Fruit fly (Drosophila melanogaster) whole organism: ENCODE data around the gene CG44954.

Source experiments
- CG8478 ChIP-seq: fragments of >200 bp; optimal IDR thresholded peaks from 2 replicates; lab custom pipeline; 2018; ENCODE audit warnings: inconsistent platforms
- Dll ChIP-seq: fragments of >200 bp; optimal IDR thresholded peaks from 2 replicates; lab custom pipeline; 2017
- EcR ChIP-seq, 2 experiments: fragments of >200 bp; optimal IDR thresholded peaks; 2 replicates each; lab custom pipeline; 2017; ENCODE audit warnings: missing biosample characterization in 2 of 2, missing genetic modification characterization in 2 of 2, missing genetic modification reagents in 2 of 2
- pan ChIP-seq: fragments of >200 bp; optimal IDR thresholded peaks from 2 replicates; lab custom pipeline; 2017
- psq ChIP-seq: fragments of >200 bp; optimal IDR thresholded peaks from 2 replicates; lab custom pipeline; 2017
- usp ChIP-seq: fragments of >200 bp; optimal IDR thresholded peaks from 2 replicates; lab custom pipeline; 2017; ENCODE audit warnings: missing biosample characterization, missing genetic modification characterization, mixed read lengths

CG44954 gene

dm6 chr3R:30621806-30622205 is at the start of gene CG44954:
TSS of gene CG44954 (minus strand) at chr3R:30621906.
- TF ChIP-seq psq (no peak), usp (no peak), CG8478 (no peak), EcR (GFP tag; optimal IDR thresholded peaks at IDR 0.05; lab: Kevin White, UChicago) (no peak), pan (lab: Kevin White, UChicago) (no peak), Dll (lab: Kevin White, UChicago) (no peak)

dm6 chr3R:30649661-30650060 is 28.0 kb upstream of the CG44954 start, which contains the start of gene CG34433:
TSS of gene CG34433 (plus strand) at chr3R:30649961.
- no peak for TF ChIP-seq EcR (GFP tag; optimal IDR thresholded peaks at IDR 0.05; lab: Kevin White, UChicago)
- TF ChIP-seq usp, result no peak
- no peak for TF ChIP-seq psq
- no peak for TF ChIP-seq pan (lab: Kevin White, UChicago)
- TF ChIP-seq Dll (lab: Kevin White, UChicago), result no peak
- no peak for TF ChIP-seq CG8478

- TF ChIP-seq pan (lab: Kevin White, UChicago), result no peak
- TF ChIP-seq psq, result no peak
Measured at dm6 chr3R:30648851-30649250, 27.1 kb upstream of the CG44954 start, which contains the start of gene CG34432. TSS of gene CG34432 (plus strand) at chr3R:30649151.

- TF ChIP-seq pan (lab: Kevin White, UChicago) (no peak), CG8478 (no peak), Dll (lab: Kevin White, UChicago) (no peak), EcR (GFP tag; optimal IDR thresholded peaks at IDR 0.05; lab: Kevin White, UChicago) (no peak), usp (no peak), psq (no peak)
Measured at dm6 chr3R:30648451-30648850, 26.7 kb upstream of the CG44954 start, which contains the start of gene PH4alphaPV. TSS of gene PH4alphaPV (minus strand) at chr3R:30648551.

dm6 chr3R:30645780-30646179 is 24.1 kb upstream of the CG44954 start, which contains the start of gene CG31013:
TSS of gene CG31013 (minus strand) at chr3R:30645880.
- TF ChIP-seq usp, result no peak
- TF ChIP-seq pan (lab: Kevin White, UChicago), result no peak
- no peak for TF ChIP-seq Dll (lab: Kevin White, UChicago)
- TF ChIP-seq EcR (GFP tag; optimal IDR thresholded peaks at IDR 0.05; lab: Kevin White, UChicago), result no peak
- TF ChIP-seq psq, result no peak
- no peak for TF ChIP-seq CG8478

- TF ChIP-seq EcR (GFP tag; optimal IDR thresholded peaks at IDR 0.05; lab: Kevin White, UChicago) (no peak), Dll (lab: Kevin White, UChicago) (no peak), psq (no peak), usp (no peak), CG8478 (no peak), pan (lab: Kevin White, UChicago) (no peak)
Measured at dm6 chr3R:30643240-30643639, 21.5 kb upstream of the CG44954 start.

dm6 chr3R:30628928-30629327 is 7.2 kb upstream of the CG44954 start, which contains the start of gene CG2267:
TSS of gene CG2267 (minus strand) at chr3R:30629028.
- TF ChIP-seq pan (lab: Kevin White, UChicago) (no peak), psq (no peak), EcR (GFP tag; optimal IDR thresholded peaks at IDR 0.05; lab: Kevin White, UChicago) (no peak), CG8478 (no peak), usp (no peak), Dll (lab: Kevin White, UChicago) (no peak)

- no peak for TF ChIP-seq usp
- TF ChIP-seq Dll (lab: Kevin White, UChicago), result no peak
- no peak for TF ChIP-seq EcR (GFP tag; optimal IDR thresholded peaks at IDR 0.05; lab: Kevin White, UChicago)
- TF ChIP-seq psq, result no peak
- no peak for TF ChIP-seq CG8478
- no peak for TF ChIP-seq pan (lab: Kevin White, UChicago)
Measured at dm6 chr3R:30617457-30617856, 4.2 kb downstream of the CG44954 start.

dm6 chr3R:30616098-30616857 is 5.4 kb downstream of the CG44954 start:
- no peak for TF ChIP-seq usp
- TF ChIP-seq CG8478, result no peak
- no peak for TF ChIP-seq pan (lab: Kevin White, UChicago)
- no peak for TF ChIP-seq psq

dm6 chr3R:30605889-30606288 is 15.8 kb downstream of the CG44954 start, which contains the start of gene CG31016:
TSS of gene CG31016 (plus strand) at chr3R:30606189.
- TF ChIP-seq Dll (lab: Kevin White, UChicago), result no peak
- no peak for TF ChIP-seq usp
- no peak for TF ChIP-seq psq
- no peak for TF ChIP-seq EcR (GFP tag; optimal IDR thresholded peaks at IDR 0.05; lab: Kevin White, UChicago)
- TF ChIP-seq pan (lab: Kevin White, UChicago), result no peak
- TF ChIP-seq CG8478, result no peak

- no peak for TF ChIP-seq pan (lab: Kevin White, UChicago)
- TF ChIP-seq EcR (GFP tag; optimal IDR thresholded peaks at IDR 0.05; lab: Kevin White, UChicago), result no peak
- TF ChIP-seq psq, result no peak
- no peak for TF ChIP-seq CG8478
- no peak for TF ChIP-seq usp
- no peak for TF ChIP-seq Dll (lab: Kevin White, UChicago)
Measured at dm6 chr3R:30603881-30604280, 17.8 kb downstream of the CG44954 start, which contains the start of gene PH4alphaNE3. TSS of gene PH4alphaNE3 (plus strand) at chr3R:30604181.

- TF ChIP-seq EcR (GFP tag; optimal IDR thresholded peaks at IDR 0.05; lab: Kevin White, UChicago), result no peak
- no peak for TF ChIP-seq Dll (lab: Kevin White, UChicago)
- no peak for TF ChIP-seq psq
- TF ChIP-seq CG8478, result no peak
- TF ChIP-seq usp, result no peak
- no peak for TF ChIP-seq pan (lab: Kevin White, UChicago)
Measured at dm6 chr3R:30601440-30602256, 20.1 kb downstream of the CG44954 start, which contains the start of the genes CG2246 and CG31021. TSS of gene CG2246 (minus strand) at chr3R:30601489. TSS of gene CG31021 (plus strand) at chr3R:30602206.
